Worm (Caenorhabditis elegans) whole organism, young adult: Measurements from ENCODE around the gene C17E7.13.
A peak's percentile ranks its signal among the peaks of the same experiment; 100 is the strongest.

ENCODE experiments used
- B0261.1 ChIP-seq: sonication (generic microtip); optimal IDR thresholded peaks from 2 replicates; lab custom pipeline; 2016; ENCODE audit warnings: mild to moderate bottlenecking, missing genetic modification characterization, moderate library complexity, missing compliant biosample characterization
- F22D6.2 ChIP-seq: sonication (generic microtip); optimal IDR thresholded peaks from 2 replicates; lab custom pipeline; 2016; ENCODE audit warnings: mild to moderate bottlenecking, missing genetic modification characterization, missing compliant biosample characterization
- F23B12.7 ChIP-seq: sonication (generic microtip); optimal IDR thresholded peaks from 2 replicates; lab custom pipeline; 2017; ENCODE audit warnings: missing genetic modification characterization, mild to moderate bottlenecking, missing compliant biosample characterization, antibody characterized with exemption, moderate library complexity; ENCODE audit not compliant: insufficient read depth
- F37B4.10 ChIP-seq: fragments of 200-800 bp; sonication (Bioruptor generic); IDR thresholded peaks from 2 replicates; pipeline ENCODE4 v1.3.6; 2022; ENCODE audit warnings: missing genetic modification characterization, missing compliant biosample characterization
- F52B5.7 ChIP-seq: sonication (generic microtip); optimal IDR thresholded peaks from 2 replicates; lab custom pipeline; 2016; ENCODE audit warnings: mild to moderate bottlenecking, missing genetic modification characterization, missing compliant biosample characterization
- F57C9.4 ChIP-seq: sonication (generic microtip); optimal IDR thresholded peaks from 2 replicates; lab custom pipeline; 2017; ENCODE audit warnings: mild to moderate bottlenecking, missing genetic modification characterization, missing compliant biosample characterization
- K12H6.12 ChIP-seq: fragments of 200-800 bp; sonication (Bioruptor generic); optimal IDR thresholded peaks from 2 replicates; lab custom pipeline; 2018; ENCODE audit warnings: mild to moderate bottlenecking, missing genetic modification characterization, missing compliant biosample characterization
- Y53F4B.3 ChIP-seq: fragments of 200-800 bp; sonication (Bioruptor generic); IDR thresholded peaks from 2 replicates; pipeline ENCODE4 v1.3.6; 2022; ENCODE audit warnings: missing genetic modification reagents, missing genetic modification characterization, missing compliant biosample characterization
- Y53G8AR.9 ChIP-seq: fragments of 200-800 bp; sonication (Bioruptor generic); conservative IDR thresholded peaks from 2 replicates; pipeline ENCODE4 v1.3.6; 2022; ENCODE audit warnings: missing genetic modification reagents, missing genetic modification characterization, missing compliant biosample characterization
- ccch-3 ChIP-seq: fragments of 200-800 bp; sonication (Bioruptor generic); optimal IDR thresholded peaks from 2 replicates; lab custom pipeline; 2018; ENCODE audit warnings: mild to moderate bottlenecking, missing genetic modification characterization, missing compliant biosample characterization
- cebp-2 ChIP-seq: fragments of 200-800 bp; sonication (Bioruptor generic); IDR thresholded peaks from 2 replicates; pipeline ENCODE4 v1.3.6; 2022; ENCODE audit warnings: missing genetic modification characterization, missing compliant biosample characterization
- ceh-58 ChIP-seq: fragments of 200-800 bp; sonication (Bioruptor generic); IDR thresholded peaks from 2 replicates; pipeline ENCODE4 v1.3.6; 2022; ENCODE audit warnings: missing genetic modification characterization, missing compliant biosample characterization
- ceh-91 ChIP-seq: fragments of 200-800 bp; sonication (Bioruptor generic); IDR thresholded peaks from 2 replicates; pipeline ENCODE4 v1.3.6; 2022; ENCODE audit warnings: missing genetic modification reagents, missing genetic modification characterization, missing compliant biosample characterization
- chd-7 ChIP-seq: sonication (generic microtip); optimal IDR thresholded peaks from 2 replicates; lab custom pipeline; 2016; ENCODE audit warnings: mild to moderate bottlenecking, missing genetic modification characterization, moderate library complexity, missing compliant biosample characterization
- die-1 ChIP-seq: sonication (generic microtip); optimal IDR thresholded peaks from 2 replicates; lab custom pipeline; 2016; ENCODE audit warnings: missing genotype, mild to moderate bottlenecking, missing genetic modification characterization, missing compliant biosample characterization
- dox-1 ChIP-seq: fragments of 200-800 bp; sonication (Bioruptor generic); IDR thresholded peaks from 2 replicates; pipeline ENCODE4 v1.3.6; 2022; ENCODE audit warnings: missing genetic modification reagents, missing genetic modification characterization, missing compliant biosample characterization
- dpl-1 ChIP-seq: fragments of 150-350 bp; optimal IDR thresholded peaks from 2 replicates; lab custom pipeline; 2014; ENCODE audit warnings: missing biosample characterization, missing genetic modification reagents, missing genetic modification characterization
- egl-18 ChIP-seq: fragments of 200-800 bp; sonication (Bioruptor generic); IDR thresholded peaks from 2 replicates; pipeline ENCODE4 v1.3.6; 2022; ENCODE audit warnings: missing genetic modification reagents, missing genetic modification characterization, missing compliant biosample characterization
- fkh-3 ChIP-seq: sonication (generic microtip); optimal IDR thresholded peaks from 2 replicates; lab custom pipeline; 2016; ENCODE audit warnings: mild to moderate bottlenecking, missing genetic modification characterization, missing compliant biosample characterization
- hmg-1.2 ChIP-seq: fragments of 200-800 bp; sonication (Bioruptor generic); IDR thresholded peaks from 2 replicates; pipeline ENCODE4 v1.3.6; 2022; ENCODE audit warnings: missing genetic modification reagents, missing genetic modification characterization, missing compliant biosample characterization
- hsf-1 ChIP-seq: fragments of 200-800 bp; sonication (Bioruptor generic); IDR thresholded peaks from 2 replicates; pipeline ENCODE4 v1.3.6; 2022; ENCODE audit warnings: missing genetic modification reagents, missing genetic modification characterization, missing compliant biosample characterization
- lin-35 ChIP-seq, 3 experiments: fragments of 150-350 bp in 2 of 3; sonication (generic microtip) in 1 of 3; optimal IDR thresholded peaks; 2 replicates each; lab custom pipeline; 2014 to 2018; ENCODE audit warnings: missing biosample characterization in 3 of 3, missing genetic modification characterization in 3 of 3, missing genetic modification reagents in 3 of 3
- lin-40 ChIP-seq: sonication (generic microtip); optimal IDR thresholded peaks from 2 replicates; lab custom pipeline; 2016; ENCODE audit warnings: missing genetic modification characterization, mild to moderate bottlenecking, missing compliant biosample characterization, missing genotype, missing genetic modification reagents
- lsl-1 ChIP-seq: fragments of 200-800 bp; sonication (Bioruptor generic); optimal IDR thresholded peaks from 2 replicates; lab custom pipeline; 2018; ENCODE audit warnings: mild to moderate bottlenecking, missing genetic modification characterization, moderate library complexity, missing compliant biosample characterization
- lsy-27 ChIP-seq: sonication (generic microtip); optimal IDR thresholded peaks from 2 replicates; lab custom pipeline; 2017; ENCODE audit warnings: missing genetic modification characterization, mild to moderate bottlenecking, missing compliant biosample characterization, antibody characterized with exemption, missing genotype, borderline replicate concordance; ENCODE audit not compliant: insufficient read depth
- madf-6 ChIP-seq: fragments of 200-800 bp; sonication (Bioruptor generic); IDR thresholded peaks from 2 replicates; pipeline ENCODE4 v1.3.6; 2022; ENCODE audit warnings: missing genetic modification reagents, missing genetic modification characterization, missing compliant biosample characterization
- nhr-120 ChIP-seq: fragments of 200-800 bp; sonication (Bioruptor generic); IDR thresholded peaks from 2 replicates; pipeline ENCODE4 v1.3.6; 2022; ENCODE audit warnings: missing genetic modification characterization, missing compliant biosample characterization
- nhr-80 ChIP-seq: sonication (generic microtip); optimal IDR thresholded peaks from 2 replicates; lab custom pipeline; 2016; ENCODE audit warnings: missing genetic modification characterization, missing compliant biosample characterization
- nhr-90 ChIP-seq: sonication (generic microtip); optimal IDR thresholded peaks from 2 replicates; lab custom pipeline; 2016; ENCODE audit warnings: missing genotype, mild to moderate bottlenecking, missing genetic modification characterization, missing compliant biosample characterization
- pbrm-1 ChIP-seq: fragments of 200-800 bp; sonication (Bioruptor generic); IDR thresholded peaks from 2 replicates; pipeline ENCODE4 v1.3.6; 2022; ENCODE audit warnings: missing genetic modification reagents, missing genetic modification characterization, missing compliant biosample characterization
- pha-4 ChIP-seq: fragments of 150-350 bp; sonication (generic microtip); optimal IDR thresholded peaks from 2 replicates; lab custom pipeline; 2014; ENCODE audit warnings: missing biosample characterization, missing genetic modification reagents, missing genetic modification characterization
- rec-8 ChIP-seq, 2 experiments: sonication (generic microtip); optimal IDR thresholded peaks; 2 replicates each; lab custom pipeline; 2016; ENCODE audit warnings: mild to moderate bottlenecking in 2 of 2, missing genetic modification characterization in 2 of 2, missing genetic modification reagents in 2 of 2, missing genotype in 2 of 2, missing biosample characterization in 1 of 2, missing compliant biosample characterization in 1 of 2, moderate library complexity in 1 of 2
- repo-1 ChIP-seq: sonication (generic microtip); optimal IDR thresholded peaks from 2 replicates; lab custom pipeline; 2017; ENCODE audit warnings: mild to moderate bottlenecking, missing genetic modification characterization, missing compliant biosample characterization
- rpc-1 ChIP-seq, 2 experiments: fragments of 150-350 bp in 1 of 2; sonication (generic microtip) in 1 of 2; optimal IDR thresholded peaks; 2 replicates each; lab custom pipeline; 2014 to 2018; ENCODE audit warnings: missing biosample characterization in 1 of 2, missing genetic modification characterization in 1 of 2, missing genetic modification reagents in 1 of 2, missing genotype in 1 of 2
- snpc-1.1 ChIP-seq: sonication (generic microtip); optimal IDR thresholded peaks from 2 replicates; lab custom pipeline; 2017; ENCODE audit warnings: missing genetic modification characterization, mild to moderate bottlenecking, missing compliant biosample characterization, antibody characterized with exemption, moderate library complexity, missing genotype, missing genetic modification reagents; ENCODE audit not compliant: insufficient read depth
- snpc-1.3 ChIP-seq: sonication (generic microtip); optimal IDR thresholded peaks from 2 replicates; lab custom pipeline; 2017; ENCODE audit warnings: missing genetic modification characterization, mild to moderate bottlenecking, missing compliant biosample characterization, antibody characterized with exemption, moderate library complexity, missing genotype, missing genetic modification reagents; ENCODE audit not compliant: insufficient read depth
- snpc-3.4 ChIP-seq: sonication (generic microtip); optimal IDR thresholded peaks from 2 replicates; lab custom pipeline; 2017; ENCODE audit warnings: missing genetic modification characterization, mild to moderate bottlenecking, missing compliant biosample characterization, antibody characterized with exemption, moderate library complexity, missing genotype, missing genetic modification reagents
- somi-1 ChIP-seq: fragments of 200-800 bp; sonication (Bioruptor generic); optimal IDR thresholded peaks from 2 replicates; lab custom pipeline; 2018; ENCODE audit warnings: mild to moderate bottlenecking, missing genetic modification characterization, missing compliant biosample characterization
- unc-130 ChIP-seq: sonication (generic microtip); optimal IDR thresholded peaks from 2 replicates; lab custom pipeline; 2016; ENCODE audit warnings: missing genetic modification reagents, missing genetic modification characterization, missing compliant biosample characterization
- xnd-1 ChIP-seq: sonication (generic microtip); optimal IDR thresholded peaks from 2 replicates; lab custom pipeline; 2016; ENCODE audit warnings: missing genotype, missing genetic modification reagents, missing genetic modification characterization, missing compliant biosample characterization
- zim-3 ChIP-seq: sonication (generic microtip); optimal IDR thresholded peaks from 2 replicates; lab custom pipeline; 2017; ENCODE audit warnings: mild to moderate bottlenecking, missing genetic modification characterization, moderate library complexity, missing compliant biosample characterization
- ztf-18 ChIP-seq: sonication (generic microtip); optimal IDR thresholded peaks from 2 replicates; lab custom pipeline; 2016; ENCODE audit warnings: missing genotype, mild to moderate bottlenecking, missing genetic modification characterization, missing compliant biosample characterization
- ztf-22 ChIP-seq: fragments of 200-800 bp; sonication (Bioruptor generic); optimal IDR thresholded peaks from 2 replicates; lab custom pipeline; 2018; ENCODE audit warnings: mild to moderate bottlenecking, missing genetic modification characterization, moderate library complexity, missing compliant biosample characterization

Gene C17E7.13

DNA sequence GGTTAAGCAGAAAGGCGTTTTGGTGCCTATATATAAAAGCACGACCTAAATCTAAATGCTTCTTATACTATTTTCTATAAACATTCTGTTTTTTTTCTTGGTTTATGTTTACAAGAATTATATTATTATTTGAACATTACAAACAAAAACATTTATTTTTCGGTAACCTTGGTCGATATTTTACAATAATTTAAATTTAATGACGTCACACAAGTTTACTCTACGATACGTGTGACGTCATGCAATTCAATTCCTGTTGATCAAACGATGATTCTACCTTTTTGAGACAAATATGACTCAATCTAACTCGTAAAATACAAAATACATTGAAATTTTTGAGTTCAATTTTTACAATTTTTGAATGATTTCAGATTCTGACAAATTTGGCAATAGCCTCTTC lies 6.9 kb upstream of the C17E7.13 start:
- TF ChIP-seq pbrm-1 (GFP tag; lab: Robert Waterston, UW), result no peak

- TF ChIP-seq egl-18 (GFP tag; lab: Robert Waterston, UW) (no peak), fkh-3 (no peak), rec-8 (tag; optimal IDR thresholded peaks at IDR 0.05; lab: Kevin White, UChicago) (no peak)
- TF ChIP-seq, all 124 proteins: peak for 0
These were observed 5.6 kb upstream of the C17E7.13 start, which contains the start of gene sre-9 for ce11 chrV:3894661-3895060. Gene sre-9 (plus strand): TSS chrV:3894961.

DNA sequence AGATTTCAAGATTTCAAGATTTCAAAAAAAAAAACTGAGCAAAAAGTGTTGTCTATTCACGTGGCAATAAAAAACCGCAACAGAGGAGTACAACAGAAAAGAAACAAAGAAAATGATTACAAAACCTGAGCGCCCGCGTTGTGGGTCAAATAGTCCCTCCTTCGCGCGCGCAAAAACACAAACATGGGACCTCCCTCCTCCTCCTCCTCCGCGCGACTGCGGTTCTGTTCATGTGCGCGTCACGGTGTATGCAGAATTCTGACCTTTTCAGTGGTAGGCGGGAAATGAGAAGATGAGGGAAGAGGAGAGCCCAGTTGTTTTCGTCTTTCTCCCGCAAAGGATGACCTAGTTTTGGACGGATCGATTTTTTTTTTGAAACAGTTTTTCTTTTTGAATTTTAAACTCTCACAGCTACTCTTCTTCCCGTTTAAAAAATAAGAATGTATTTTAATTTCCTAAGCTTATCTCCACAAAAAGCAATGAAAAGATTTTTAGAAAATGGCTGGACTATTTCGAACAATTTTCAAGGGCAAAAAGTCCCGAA lies 3.3 kb upstream of the C17E7.13 start, which contains the start of gene C17E7.4:
Gene C17E7.4 (plus strand): TSS at position 494 of the 544 bp plus-strand sequence.
- TF ChIP-seq rec-8 (tag; optimal IDR thresholded peaks at IDR 0.05; lab: Kevin White, UChicago), result no peak
- no peak for TF ChIP-seq F37B4.10 (GFP tag; lab: Robert Waterston, UW)
- TF ChIP-seq xnd-1 (tag; lab: Kevin White, UChicago), result peak; percentile 48
- no peak for TF ChIP-seq Y53F4B.3 (GFP tag; lab: Robert Waterston, UW)
- TF ChIP-seq hmg-1.2 (GFP tag; lab: Robert Waterston, UW), result peak; percentile 54; the same call in 1 of the 2 replicates
- TF ChIP-seq ccch-3 (GFP tag; lab: Kevin White, UChicago), result no peak
- TF ChIP-seq ztf-22 (GFP tag; lab: Kevin White, UChicago), result no peak
- no peak for TF ChIP-seq hsf-1
- TF ChIP-seq lin-40 (tag; lab: Kevin White, UChicago), result no peak
- TF ChIP-seq lsy-27 (tag; lab: Kevin White, UChicago), result no peak
- TF ChIP-seq ztf-18, result no peak
- peak; percentile 16 for TF ChIP-seq snpc-3.4 (tag; lab: Kevin White, UChicago)
- no peak for TF ChIP-seq Y53G8AR.9 (GFP tag; lab: Robert Waterston, UW)
- TF ChIP-seq pha-4 (tag; lab: Kevin White, UChicago), result no peak
- TF ChIP-seq chd-7 (tag; lab: Kevin White, UChicago), result no peak
- TF ChIP-seq F52B5.7 (tag; lab: Kevin White, UChicago), result no peak
- no peak for TF ChIP-seq lin-35 (GFP tag; optimal IDR thresholded peaks at IDR 0.05; lab: Kevin White, UChicago)
- no peak for TF ChIP-seq ceh-58
- no peak for TF ChIP-seq K12H6.12 (tag; lab: Kevin White, UChicago)
- no peak for TF ChIP-seq F57C9.4 (tag; lab: Kevin White, UChicago)
- TF ChIP-seq dox-1, result peak; percentile 62; the same call in 1 of the 2 replicates
- no peak for TF ChIP-seq rpc-1 (optimal IDR thresholded peaks at IDR 0.05; lab: Kevin White, UChicago)
- no peak for TF ChIP-seq rpc-1 (tag; optimal IDR thresholded peaks at IDR 0.05; lab: Kevin White, UChicago)
- no peak for TF ChIP-seq snpc-1.3 (tag; lab: Kevin White, UChicago)
- TF ChIP-seq repo-1, result no peak
- peak; percentile 9 for TF ChIP-seq lsl-1
- no peak for TF ChIP-seq die-1 (tag; lab: Kevin White, UChicago)
- TF ChIP-seq snpc-1.1, result no peak
- no peak for TF ChIP-seq pbrm-1 (GFP tag; lab: Robert Waterston, UW)
- TF ChIP-seq ceh-91, result peak; percentile 44; the same call in 1 of the 2 replicates
- no peak for TF ChIP-seq zim-3
- TF ChIP-seq nhr-90 (tag; lab: Kevin White, UChicago), result no peak
- peak; percentile 88 for TF ChIP-seq madf-6 (GFP tag; lab: Robert Waterston, UW)
- no peak for TF ChIP-seq fkh-3
- TF ChIP-seq nhr-120, result no peak
- no peak for TF ChIP-seq cebp-2 (GFP tag; lab: Robert Waterston, UW)
- no peak for TF ChIP-seq B0261.1
- TF ChIP-seq unc-130 (GFP tag; lab: Kevin White, UChicago), result no peak
- TF ChIP-seq somi-1, result no peak
- TF ChIP-seq dpl-1 (GFP tag; lab: Kevin White, UChicago), result peak; percentile 69
- no peak for TF ChIP-seq F23B12.7 (tag; lab: Kevin White, UChicago)
- no peak for TF ChIP-seq nhr-80 (tag; lab: Kevin White, UChicago)
- no peak for TF ChIP-seq F22D6.2 (tag; lab: Kevin White, UChicago)
